Worm (Caenorhabditis elegans): Measurements from ENCODE around the gene T03F6.4.

T03F6.4 gene

ce11 chrIII:13426036-13426435 is 40.1 kb downstream of the T03F6.4 start, which contains the start of gene cope-1:
TSS of gene cope-1 (plus strand) at chrIII:13426264.
- TF ChIP-seq nhr-25 (tag; optimal IDR thresholded peaks at IDR 0.05), result no peak
- peak; percentile 46 for TF ChIP-seq nfya-1 (tag; optimal IDR thresholded peaks at IDR 0.05; ENCODE audit: insufficient read depth)
- TF ChIP-seq lin-15B (tag; optimal IDR thresholded peaks at IDR 0.05), result peak; percentile 28
- peak; percentile 67 for TF ChIP-seq hmg-11 (tag; optimal IDR thresholded peaks at IDR 0.05)

DNA sequence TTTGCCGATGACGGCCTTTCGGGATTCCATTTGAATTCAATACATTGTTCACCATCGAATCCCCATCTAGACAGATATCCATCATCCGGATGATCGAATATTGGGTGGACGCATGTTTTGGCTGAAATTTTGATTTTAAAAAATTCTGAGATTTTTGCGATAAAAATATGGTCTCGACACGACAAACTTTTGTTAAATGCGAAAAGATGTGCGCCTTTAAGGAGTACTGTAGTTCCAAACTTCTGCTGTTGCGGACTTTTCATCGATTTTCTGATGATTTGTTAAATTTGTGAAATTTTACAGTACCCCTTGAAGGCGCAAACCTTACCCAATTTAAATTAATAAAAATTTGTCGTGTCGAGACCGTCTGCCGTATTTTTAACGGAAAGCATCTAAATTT is 41.9 kb downstream of the T03F6.4 start:
- TF ChIP-seq ama-1 (optimal IDR thresholded peaks at IDR 0.05) (peak; percentile 37), ZK546.5 (tag; optimal IDR thresholded peaks at IDR 0.05) (no peak)

- TF ChIP-seq pqm-1 (tag; optimal IDR thresholded peaks at IDR 0.05) (no peak), ceh-9 (tag; optimal IDR thresholded peaks at IDR 0.05) (no peak), ceh-82 (tag; optimal IDR thresholded peaks at IDR 0.05) (no peak), tbx-2 (tag; optimal IDR thresholded peaks at IDR 0.05) (no peak), elt-3 (tag; optimal IDR thresholded peaks at IDR 0.05) (no peak), ztf-4 (tag; optimal IDR thresholded peaks at IDR 0.05) (no peak), nhr-11 (tag; optimal IDR thresholded peaks at IDR 0.05) (no peak), nhr-237 (tag; optimal IDR thresholded peaks at IDR 0.05) (no peak), hmg-11 (tag; optimal IDR thresholded peaks at IDR 0.05) (no peak), ama-1 (optimal IDR thresholded peaks at IDR 0.05) (no peak), nhr-25 (tag; optimal IDR thresholded peaks at IDR 0.05) (no peak), nhr-43 (tag; optimal IDR thresholded peaks at IDR 0.05; ENCODE audit: poor library complexity, severe bottlenecking) (no peak), mml-1 (tag; optimal IDR thresholded peaks at IDR 0.05) (no peak), elt-1 (tag; optimal IDR thresholded peaks at IDR 0.05) (no peak), egl-27 (tag; optimal IDR thresholded peaks at IDR 0.05) (no peak), lin-39 (tag; optimal IDR thresholded peaks at IDR 0.05) (no peak), eor-1 (tag; optimal IDR thresholded peaks at IDR 0.05) (no peak)
These were observed 43.7 kb downstream of the T03F6.4 start, which contains the start of gene bli-5 for ce11 chrIII:13429668-13430067. TSS of gene bli-5 (minus strand) at chrIII:13429768.

DNA sequence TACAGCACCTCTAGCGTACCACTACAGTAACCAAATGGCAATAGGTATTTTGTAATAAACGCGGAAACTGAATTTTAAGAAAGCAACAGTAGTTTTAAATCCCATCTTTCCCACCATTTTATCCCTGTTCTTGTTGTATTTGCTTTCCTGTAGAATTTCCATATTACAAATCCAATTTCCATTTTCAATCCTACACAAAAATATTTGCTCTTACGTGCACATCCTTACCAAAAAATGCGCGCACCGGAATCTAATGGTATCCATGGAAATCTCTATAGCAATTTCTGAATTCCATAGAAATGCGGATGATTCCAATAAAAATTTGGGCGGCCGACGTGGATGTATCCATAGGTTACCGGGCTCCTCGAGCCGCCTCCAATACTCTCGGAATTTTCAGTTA is 44.2 kb downstream of the T03F6.4 start, which contains the start of gene trf-1:
TSS of gene trf-1 (plus strand) at position 301 of the 400 bp plus-strand sequence.
- no peak for TF ChIP-seq lsy-12 (tag; optimal IDR thresholded peaks at IDR 0.05)
- TF ChIP-seq pqm-1 (tag; optimal IDR thresholded peaks at IDR 0.05), result no peak
- TF ChIP-seq egl-5 (tag; optimal IDR thresholded peaks at IDR 0.05), result no peak
- no peak for TF ChIP-seq nhr-23 (tag; optimal IDR thresholded peaks at IDR 0.05)
- no peak for TF ChIP-seq aly-2 (tag; optimal IDR thresholded peaks at IDR 0.05)
- no peak for TF ChIP-seq ceh-82 (tag; optimal IDR thresholded peaks at IDR 0.05)
- TF ChIP-seq fkh-10 (GFP tag; optimal IDR thresholded peaks at IDR 0.05), result no peak
- no peak for TF ChIP-seq ceh-16 (tag; optimal IDR thresholded peaks at IDR 0.05)
- no peak for TF ChIP-seq nhr-28 (tag; optimal IDR thresholded peaks at IDR 0.05)
- no peak for TF ChIP-seq unc-62 (GFP tag; optimal IDR thresholded peaks at IDR 0.05)
- TF ChIP-seq nhr-25 (tag; optimal IDR thresholded peaks at IDR 0.05), result no peak
- TF ChIP-seq lin-39 (tag; optimal IDR thresholded peaks at IDR 0.05), result no peak
- TF ChIP-seq ZK546.5 (tag; optimal IDR thresholded peaks at IDR 0.05), result no peak
- TF ChIP-seq snpc-4 (tag; optimal IDR thresholded peaks at IDR 0.05), result no peak
- TF ChIP-seq elt-2 (tag; optimal IDR thresholded peaks at IDR 0.05), result no peak
- TF ChIP-seq sea-2 (GFP tag; optimal IDR thresholded peaks at IDR 0.05), result no peak
- TF ChIP-seq nhr-77 (tag; optimal IDR thresholded peaks at IDR 0.05), result no peak
- TF ChIP-seq mml-1 (tag; optimal IDR thresholded peaks at IDR 0.05), result no peak
- no peak for TF ChIP-seq nhr-67 (tag; optimal IDR thresholded peaks at IDR 0.05)
- no peak for TF ChIP-seq egl-27 (tag; optimal IDR thresholded peaks at IDR 0.05)

DNA sequence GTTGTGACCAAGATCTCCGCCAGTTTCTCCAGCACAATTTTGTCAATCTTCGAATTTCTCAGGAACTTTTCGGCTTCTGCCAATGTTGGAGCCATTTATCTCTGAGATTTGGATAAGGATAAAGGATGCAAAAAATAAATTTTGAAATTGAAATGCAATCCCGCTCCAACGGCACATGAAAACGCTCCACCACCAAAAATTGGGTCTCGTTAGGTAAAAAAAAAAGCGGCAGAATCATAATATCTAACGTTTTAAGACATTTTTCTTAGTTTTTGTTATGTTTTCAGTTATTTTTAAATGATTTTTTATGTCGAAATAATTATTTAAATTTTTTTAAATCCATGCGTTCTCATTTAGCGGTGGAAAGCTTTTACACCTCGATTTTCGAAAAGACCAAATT is 48.5 kb downstream of the T03F6.4 start, which contains the start of gene F45G2.7:
TSS of gene F45G2.7 (minus strand) at position 101 of the 400 bp plus-strand sequence.
- TF ChIP-seq elt-2 (tag; optimal IDR thresholded peaks at IDR 0.05) (no peak), ceh-16 (tag; optimal IDR thresholded peaks at IDR 0.05) (no peak), nhr-43 (tag; optimal IDR thresholded peaks at IDR 0.05; ENCODE audit: poor library complexity, severe bottlenecking) (no peak), egl-5 (tag; optimal IDR thresholded peaks at IDR 0.05) (no peak), aly-2 (tag; optimal IDR thresholded peaks at IDR 0.05) (no peak)
